Worm (Caenorhabditis elegans) whole organism, late embryonic: ENCODE results near the gene Y53C12A.10.

Source experiments
- F13H6.1 ChIP-seq: sonication (generic microtip); optimal IDR thresholded peaks from 2 replicates; lab custom pipeline; 2016; ENCODE audit warnings: missing genetic modification characterization, missing compliant biosample characterization
- ama-1 ChIP-seq: fragments of 150-350 bp; optimal IDR thresholded peaks from 2 replicates; lab custom pipeline; 2014
- ceh-31 ChIP-seq: sonication (generic microtip); optimal IDR thresholded peaks from 2 replicates; lab custom pipeline; 2016; ENCODE audit warnings: missing genetic modification characterization, missing compliant biosample characterization
- pha-4 ChIP-seq: fragments of 150-350 bp; optimal IDR thresholded peaks from 2 replicates; lab custom pipeline; 2018; ENCODE audit warnings: missing biosample characterization, missing genetic modification reagents, missing genetic modification characterization

ce11 chrII:9706207-9706606 is 1.6 kb upstream of the Y53C12A.10 start, which contains the start of gene Y53C12A.3:
- no peak for TF ChIP-seq F13H6.1
- TF ChIP-seq pha-4 (tag; lab: Kevin White, UChicago), result no peak
- TF ChIP-seq ama-1 (lab: Kevin White, UChicago), result no peak
- no peak for TF ChIP-seq ceh-31 (tag; lab: Kevin White, UChicago)
